Worm (Caenorhabditis elegans): ENCODE results near the gene algn-11.

DNA sequence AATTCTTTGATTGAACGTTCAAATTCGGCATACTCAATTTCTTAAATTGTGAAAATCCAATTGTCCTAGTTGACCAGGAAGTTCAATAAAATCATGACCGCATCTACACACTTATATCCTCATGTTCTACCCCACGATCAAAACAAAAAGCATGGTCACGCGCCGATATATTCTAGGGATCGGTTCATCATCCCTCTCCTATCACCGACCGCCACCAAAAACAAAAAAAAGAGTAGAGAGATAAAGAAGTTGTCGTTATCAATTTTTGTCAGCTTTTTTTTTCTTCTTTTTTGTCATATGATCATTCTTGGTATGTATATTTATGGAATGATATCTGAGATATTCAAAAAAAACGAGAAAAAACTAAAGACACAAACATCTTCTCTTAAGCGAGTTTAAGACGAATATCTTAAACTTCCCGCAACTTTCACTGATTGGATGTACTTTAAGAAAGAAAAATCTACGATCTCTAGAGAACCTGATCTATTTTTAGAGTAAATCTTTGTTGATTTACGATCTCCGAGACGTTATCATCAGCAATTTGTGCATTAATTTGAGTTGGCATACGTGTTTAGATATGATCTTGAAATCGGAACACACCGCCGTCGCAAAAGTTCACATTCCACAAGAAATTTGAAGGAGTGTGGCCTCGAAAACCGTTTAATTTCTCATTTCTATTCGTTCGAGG lies 14.7 kb upstream of the algn-11 start:
- TF ChIP-seq flt-1 (GFP tag; IDR thresholded peaks at IDR 0.05), result no peak
- no peak for TF ChIP-seq ref-1 (GFP tag; conservative IDR thresholded peaks at IDR 0.05)
- TF ChIP-seq ztf-29 (GFP tag; IDR thresholded peaks at IDR 0.05), result no peak
- no peak for TF ChIP-seq tab-1 (GFP tag; IDR thresholded peaks at IDR 0.05)
- no peak for TF ChIP-seq klf-2 (GFP tag; conservative IDR thresholded peaks at IDR 0.05)
- no peak for TF ChIP-seq med-1 (GFP tag; optimal IDR thresholded peaks at IDR 0.05; ENCODE audit: insufficient read depth)
- TF ChIP-seq ztf-23 (GFP tag; IDR thresholded peaks at IDR 0.05), result no peak
